Fruit fly (Drosophila melanogaster): ENCODE data around the gene Nup133.

Gene Nup133

DNA sequence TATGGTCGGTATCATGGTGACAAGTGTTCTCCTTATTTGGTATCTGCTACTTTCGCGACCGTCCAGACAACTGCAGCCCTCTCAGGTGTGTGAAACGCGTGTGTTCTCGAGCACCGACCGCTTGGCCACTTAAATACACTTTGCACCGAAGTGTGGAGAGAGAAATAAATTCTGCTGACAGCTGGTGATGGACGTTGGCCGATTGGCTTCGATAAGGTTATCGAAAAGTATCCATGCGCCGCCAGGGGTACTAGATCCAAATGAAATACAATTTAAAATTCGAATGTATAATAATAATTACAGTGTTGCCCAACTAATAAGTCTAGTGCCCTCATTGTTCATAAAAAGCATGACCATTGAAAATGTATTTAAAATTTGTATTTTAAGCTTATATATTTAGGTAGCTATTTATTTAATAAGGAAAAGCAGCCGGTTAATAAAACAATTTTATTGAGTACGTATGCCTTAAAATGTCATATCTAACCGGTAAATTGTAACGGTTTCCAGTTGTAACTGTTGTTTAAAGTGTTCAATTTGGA lies 4.0 kb upstream of the Nup133 start, which contains the start of the genes Gclm and CG17625 (continued):
- TF ChIP-seq bowl (GFP tag; IDR thresholded peaks at IDR 0.05) (no peak), jigr1 (GFP tag; IDR thresholded peaks at IDR 0.05) (peak; percentile 37; the same call in 1 of the 3 replicates), dan (GFP tag; IDR thresholded peaks at IDR 0.05) (no peak), pros (GFP tag; optimal IDR thresholded peaks at IDR 0.05) (no peak), CG32767 (GFP tag; IDR thresholded peaks at IDR 0.05) (no peak), CG1647 (GFP tag; optimal IDR thresholded peaks at IDR 0.05) (peak; percentile 22), CG15601 (tag; optimal IDR thresholded peaks at IDR 0.05) (peak; percentile 7), eyg (GFP tag; optimal IDR thresholded peaks at IDR 0.05) (no peak), CG16813 (GFP tag; IDR thresholded peaks at IDR 0.05; ENCODE audit: partially characterized antibody) (peak; percentile 75), CG2120 (GFP tag; optimal IDR thresholded peaks at IDR 0.05) (peak; percentile 78), CG1603 (tag; optimal IDR thresholded peaks at IDR 0.05) (peak; percentile 80), zf30C (GFP tag; optimal IDR thresholded peaks at IDR 0.05) (no peak), esg (GFP tag; conservative IDR thresholded peaks at IDR 0.05) (peak; percentile 50; the same call in 1 of the 2 replicates), CG4360 (GFP tag; IDR thresholded peaks at IDR 0.05) (0 out of 2 replicates have a peak, but pooled peaks have one; percentile 5), CG4404 (GFP tag; IDR thresholded peaks at IDR 0.05) (no peak), CG2875 (GFP tag; optimal IDR thresholded peaks at IDR 0.05) (no peak), ash1 (GFP tag; optimal IDR thresholded peaks at IDR 0.05) (no peak), h (optimal IDR thresholded peaks at IDR 0.05) (no peak), CG14667 (GFP tag; IDR thresholded peaks at IDR 0.05) (peak; percentile 30; the same call in 1 of the 2 replicates), Med (GFP tag) (peak; percentile 92), amos (GFP tag; IDR thresholded peaks at IDR 0.05; ENCODE audit: partially characterized antibody) (peak; percentile 84), ind (GFP tag; optimal IDR thresholded peaks at IDR 0.05) (peak; percentile 49), CG10979 (tag; optimal IDR thresholded peaks at IDR 0.05) (peak; percentile 36), D (optimal IDR thresholded peaks at IDR 0.05) (no peak), D (GFP tag; optimal IDR thresholded peaks at IDR 0.05) (no peak), phol (tag; optimal IDR thresholded peaks at IDR 0.05) (peak; percentile 60), Side (GFP tag; optimal IDR thresholded peaks at IDR 0.05) (peak; percentile 63), CG13894 (tag; optimal IDR thresholded peaks at IDR 0.05) (peak; percentile 65), CG17359 (tag; optimal IDR thresholded peaks at IDR 0.05) (peak; percentile 54), dysf (GFP tag; IDR thresholded peaks at IDR 0.05) (peak; percentile 56; the same call in 2 of the 3 replicates), Dad (GFP tag; optimal IDR thresholded peaks at IDR 0.05) (peak; percentile 29), lab (GFP tag; optimal IDR thresholded peaks at IDR 0.05) (peak; percentile 50), CG7745 (tag; optimal IDR thresholded peaks at IDR 0.05) (no peak), sens (GFP tag) (peak; percentile 92), CG8944 (GFP tag; optimal IDR thresholded peaks at IDR 0.05) (no peak), CG9817 (tag; optimal IDR thresholded peaks at IDR 0.05) (peak; percentile 55), Ets97D (GFP tag; optimal IDR thresholded peaks at IDR 0.05) (peak; percentile 77), bbx (GFP tag; IDR thresholded peaks at IDR 0.05; ENCODE audit: partially characterized antibody) (peak; percentile 84), Nf-YA (GFP tag; IDR thresholded peaks at IDR 0.05) (no peak), CG9609 (GFP tag; optimal IDR thresholded peaks at IDR 0.05) (peak; percentile 8), sug (tag; optimal IDR thresholded peaks at IDR 0.05) (peak; percentile 76), Gug (GFP tag; IDR thresholded peaks at IDR 0.05) (peak; percentile 6; the same call in 1 of the 4 replicates), odd (GFP tag; optimal IDR thresholded peaks at IDR 0.05) (no peak), Hsf (GFP tag; optimal IDR thresholded peaks at IDR 0.05) (peak; percentile 50), Eip74EF (GFP tag; optimal IDR thresholded peaks at IDR 0.05) (peak in 1 of 2 experiments; percentile 44), hkb (optimal IDR thresholded peaks at IDR 0.05) (no peak), hkb (GFP tag; IDR thresholded peaks at IDR 0.05) (peak; percentile 44; the same call in 1 of the 2 replicates), CG1602 (GFP tag; optimal IDR thresholded peaks at IDR 0.05) (peak; percentile 34), slou (GFP tag; optimal IDR thresholded peaks at IDR 0.05) (no peak), btn (GFP tag; optimal IDR thresholded peaks at IDR 0.05) (no peak), H2.0 (GFP tag; IDR thresholded peaks at IDR 0.05) (peak; percentile 28; the same call in 1 of the 2 replicates)
